Worm (Caenorhabditis elegans) whole organism, mixed stage, embryonic: Measurements from ENCODE around the gene math-33.

Source experiments
- ceh-39 ChIP-seq: fragments of 150-350 bp; optimal IDR thresholded peaks from 2 replicates; lab custom pipeline; 2014; ENCODE audit warnings: missing biosample characterization, missing genetic modification characterization
- ces-1 ChIP-seq: fragments of 150-350 bp; optimal IDR thresholded peaks from 2 replicates; lab custom pipeline; 2014; ENCODE audit warnings: missing biosample characterization, missing genetic modification reagents, missing genetic modification characterization
- elt-3 ChIP-seq: fragments of 150-350 bp; optimal IDR thresholded peaks from 2 replicates; lab custom pipeline; 2014; ENCODE audit warnings: missing biosample characterization, missing genetic modification characterization
- lsy-2 ChIP-seq: fragments of 150-350 bp; optimal IDR thresholded peaks from 2 replicates; lab custom pipeline; 2014; ENCODE audit warnings: missing biosample characterization, missing genetic modification characterization
- mab-5 ChIP-seq: fragments of 150-350 bp; optimal IDR thresholded peaks from 2 replicates; lab custom pipeline; 2014; ENCODE audit warnings: missing biosample characterization, missing genetic modification characterization
- nhr-237 ChIP-seq: fragments of 150-350 bp; optimal IDR thresholded peaks from 2 replicates; lab custom pipeline; 2014; ENCODE audit warnings: missing biosample characterization, missing genetic modification characterization
- nhr-28 ChIP-seq: fragments of 150-350 bp; optimal IDR thresholded peaks from 2 replicates; lab custom pipeline; 2014; ENCODE audit warnings: missing biosample characterization, missing genetic modification characterization
- nhr-76 ChIP-seq: sonication (generic microtip); optimal IDR thresholded peaks from 2 replicates; lab custom pipeline; 2017; ENCODE audit warnings: missing biosample characterization, missing genetic modification characterization
- pha-4 ChIP-seq: fragments of 150-350 bp; optimal IDR thresholded peaks from 2 replicates; lab custom pipeline; 2018; ENCODE audit warnings: missing biosample characterization, missing genetic modification reagents, missing genetic modification characterization
- snpc-4 ChIP-seq: fragments of 150-350 bp; optimal IDR thresholded peaks from 2 replicates; lab custom pipeline; 2014; ENCODE audit warnings: missing biosample characterization, missing genetic modification characterization
- unc-39 ChIP-seq: fragments of 150-350 bp; optimal IDR thresholded peaks from 2 replicates; lab custom pipeline; 2014; ENCODE audit warnings: missing biosample characterization, missing genetic modification characterization
- unc-62 ChIP-seq: fragments of 150-350 bp; optimal IDR thresholded peaks from 2 replicates; lab custom pipeline; 2014; ENCODE audit warnings: missing biosample characterization, missing genetic modification reagents, missing genetic modification characterization

DNA sequence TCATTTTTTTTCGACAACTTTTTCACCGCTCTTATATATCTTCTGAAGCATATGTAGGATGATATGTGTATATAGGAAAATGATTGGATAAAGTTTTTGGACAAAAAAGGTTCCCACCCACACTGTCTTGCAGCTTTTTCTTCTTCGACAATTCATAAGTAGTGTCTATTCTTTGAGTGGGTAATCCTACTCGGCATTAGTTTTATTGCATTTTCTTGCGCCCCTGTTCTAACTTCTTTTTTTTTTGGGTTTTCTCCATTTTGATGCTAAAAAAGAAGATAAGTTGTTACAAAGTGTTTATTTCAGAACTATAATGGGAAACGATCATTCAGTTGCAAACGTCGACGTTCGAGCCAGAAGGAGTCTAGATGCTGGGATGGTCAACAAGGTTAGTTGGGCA, 20.6 kb downstream of the math-33 start, which contains the start of gene glb-3:
- no peak for TF ChIP-seq mab-5 (tag; lab: Kevin White, UChicago)
- TF ChIP-seq elt-3 (tag; lab: Kevin White, UChicago): no peak
- no peak for TF ChIP-seq nhr-76 (tag; lab: Kevin White, UChicago)
- no peak for TF ChIP-seq pha-4 (tag; lab: Kevin White, UChicago)
- no peak for TF ChIP-seq unc-39
- no peak for TF ChIP-seq lsy-2 (tag; lab: Kevin White, UChicago)
- TF ChIP-seq ceh-39 (tag; lab: Kevin White, UChicago): no peak
- no peak for TF ChIP-seq ces-1
- no peak for TF ChIP-seq nhr-237 (tag; lab: Kevin White, UChicago)
- TF ChIP-seq snpc-4: no peak
- TF ChIP-seq unc-62 (GFP tag; lab: Kevin White, UChicago): no peak
- no peak for TF ChIP-seq nhr-28 (tag; lab: Kevin White, UChicago)
